Worm (Caenorhabditis elegans) whole organism, mixed stage, embryonic: ENCODE data around the gene spp-6.

Experiments
- blmp-1 ChIP-seq: fragments of 150-350 bp; optimal IDR thresholded peaks from 2 replicates; lab custom pipeline; 2014; ENCODE audit warnings: missing biosample characterization, missing genetic modification characterization
- elt-1 ChIP-seq: sonication (generic microtip); optimal IDR thresholded peaks from 2 replicates; lab custom pipeline; 2017; ENCODE audit warnings: missing genetic modification characterization, mild to moderate bottlenecking, missing compliant biosample characterization, antibody characterized with exemption, moderate library complexity, borderline replicate concordance; ENCODE audit not compliant: insufficient read depth
- elt-3 ChIP-seq: fragments of 150-350 bp; optimal IDR thresholded peaks from 2 replicates; lab custom pipeline; 2014; ENCODE audit warnings: missing biosample characterization, missing genetic modification characterization
- nhr-237 ChIP-seq: fragments of 150-350 bp; optimal IDR thresholded peaks from 2 replicates; lab custom pipeline; 2014; ENCODE audit warnings: missing biosample characterization, missing genetic modification characterization
- nhr-28 ChIP-seq: fragments of 150-350 bp; optimal IDR thresholded peaks from 2 replicates; lab custom pipeline; 2014; ENCODE audit warnings: missing biosample characterization, missing genetic modification characterization
- pha-4 ChIP-seq: fragments of 150-350 bp; optimal IDR thresholded peaks from 2 replicates; lab custom pipeline; 2018; ENCODE audit warnings: missing biosample characterization, missing genetic modification reagents, missing genetic modification characterization
- unc-39 ChIP-seq: fragments of 150-350 bp; optimal IDR thresholded peaks from 2 replicates; lab custom pipeline; 2014; ENCODE audit warnings: missing biosample characterization, missing genetic modification characterization
- unc-62 ChIP-seq: fragments of 150-350 bp; optimal IDR thresholded peaks from 2 replicates; lab custom pipeline; 2014; ENCODE audit warnings: missing biosample characterization, missing genetic modification reagents, missing genetic modification characterization

DNA sequence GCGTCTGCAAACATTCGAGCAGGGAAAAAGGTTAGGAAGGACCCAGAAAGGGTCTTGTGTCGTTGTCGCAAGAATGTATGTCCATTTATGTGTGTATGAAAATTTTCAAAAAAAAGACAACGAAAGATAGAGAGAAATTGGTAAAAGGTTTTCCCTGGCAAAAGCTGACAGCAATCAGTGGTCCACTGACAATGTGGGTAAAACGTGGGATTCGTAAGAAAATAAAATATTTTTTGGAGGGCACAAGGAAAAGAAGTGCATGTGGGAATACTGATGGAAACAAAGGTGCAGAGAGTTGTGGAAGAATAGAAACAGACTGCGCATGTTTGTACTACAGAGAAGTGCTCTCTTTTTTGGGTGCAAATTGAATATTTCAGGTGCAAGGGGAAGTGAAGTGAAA, 34.0 kb upstream of the spp-6 start:
- TF ChIP-seq blmp-1 (tag; lab: Kevin White, UChicago) = no peak
- TF ChIP-seq nhr-28 (tag; lab: Kevin White, UChicago) = no peak
- no peak for TF ChIP-seq elt-3 (tag; lab: Kevin White, UChicago)
- TF ChIP-seq elt-1 (tag; lab: Kevin White, UChicago) = no peak
- no peak for TF ChIP-seq unc-39 (tag; lab: Kevin White, UChicago)
- TF ChIP-seq pha-4 (tag; lab: Kevin White, UChicago) = no peak
- TF ChIP-seq unc-62 (GFP tag; lab: Kevin White, UChicago) = no peak
- TF ChIP-seq nhr-237 (tag; lab: Kevin White, UChicago) = no peak
